Worm (Caenorhabditis elegans) whole organism, L4/young adult: Measurements from ENCODE around the gene R07A4.2.

Experiments used
- W03F9.2 ChIP-seq: fragments of 150-350 bp; optimal IDR thresholded peaks from 2 replicates; lab custom pipeline; 2014; ENCODE audit warnings: missing biosample characterization, missing genetic modification characterization
- dao-5 ChIP-seq: sonication (generic microtip); optimal IDR thresholded peaks from 2 replicates; lab custom pipeline; 2016; ENCODE audit warnings: missing genotype, missing genetic modification characterization, moderate library complexity, missing compliant biosample characterization
- him-1 ChIP-seq: sonication (generic microtip); optimal IDR thresholded peaks from 2 replicates; lab custom pipeline; 2016; ENCODE audit warnings: missing genotype, missing genetic modification reagents, missing genetic modification characterization, missing compliant biosample characterization

Gene R07A4.2

DNA sequence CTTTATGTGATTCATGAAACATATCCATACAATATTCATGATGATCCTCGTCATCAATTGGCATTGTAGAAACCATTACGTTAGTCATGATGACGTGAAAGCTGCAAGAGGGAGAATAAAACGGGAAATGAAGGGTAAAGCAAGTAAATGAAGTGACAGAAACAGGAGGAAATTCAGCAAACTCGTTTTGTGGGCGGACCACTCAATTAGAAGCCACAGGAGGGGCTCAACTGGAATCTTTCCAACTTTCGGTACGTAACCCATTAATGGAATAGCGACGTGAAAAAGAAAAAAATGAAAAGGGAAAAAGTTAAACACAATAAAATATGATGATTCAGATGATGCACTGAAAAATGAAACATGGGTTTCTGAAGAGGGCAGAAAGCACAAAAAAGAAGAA lies 29.3 kb downstream of the R07A4.2 start, which contains the start of gene T01C1.4:
Gene T01C1.4, minus strand, starts transcription at position 101 of the 400 bp plus-strand sequence.
- TF ChIP-seq W03F9.2 (tag; lab: Kevin White, UChicago) = no peak
- no peak for TF ChIP-seq dao-5 (tag; lab: Kevin White, UChicago)
- TF ChIP-seq him-1 (tag; lab: Kevin White, UChicago) = no peak

DNA sequence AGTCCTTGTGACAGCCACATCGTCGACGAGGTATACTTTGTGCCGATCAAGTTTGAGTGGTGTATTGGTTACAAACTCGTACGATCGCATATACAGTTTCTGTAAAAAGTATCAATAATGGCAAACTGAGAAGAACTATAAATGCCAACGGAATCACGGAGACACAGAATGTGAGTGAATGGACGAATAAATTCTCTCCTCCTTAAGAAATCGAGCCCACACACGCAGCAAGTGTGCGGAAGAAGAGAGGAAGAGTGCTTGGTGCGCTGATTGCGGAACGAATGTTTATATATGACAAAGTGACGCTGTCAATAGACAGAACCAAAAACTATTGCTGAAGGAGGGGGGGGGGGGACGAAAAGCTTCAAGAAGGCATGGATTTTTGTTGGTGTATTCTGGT lies 34.5 kb downstream of the R07A4.2 start, which contains the start of gene rhgf-1:
Gene rhgf-1, minus strand, starts transcription at position 101 of the 400 bp plus-strand sequence.
- TF ChIP-seq him-1 (tag; lab: Kevin White, UChicago) = no peak
- no peak for TF ChIP-seq W03F9.2 (tag; lab: Kevin White, UChicago)
- TF ChIP-seq dao-5 (tag; lab: Kevin White, UChicago) = no peak

DNA sequence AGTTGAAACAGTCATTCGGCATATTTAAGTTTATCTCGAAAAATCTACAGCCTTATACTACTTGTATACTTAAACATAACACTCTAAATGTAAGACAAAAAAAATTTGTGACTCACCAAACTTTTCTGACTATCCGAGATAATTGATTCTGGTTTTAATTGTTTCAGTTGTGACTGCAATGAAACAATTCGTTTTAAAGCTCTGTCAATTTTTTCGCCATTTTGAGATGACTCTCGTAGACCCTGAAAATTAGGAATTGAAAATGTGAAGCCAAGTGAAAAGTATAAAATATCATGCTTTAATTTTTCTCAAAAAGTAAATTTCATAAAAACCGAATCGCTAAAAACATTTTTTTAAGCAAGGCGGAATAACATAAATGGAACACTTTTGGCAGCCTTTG lies 42.0 kb downstream of the R07A4.2 start:
- TF ChIP-seq W03F9.2 (tag; lab: Kevin White, UChicago) = no peak
- TF ChIP-seq him-1 (tag; lab: Kevin White, UChicago) = no peak
- no peak for TF ChIP-seq dao-5 (tag; lab: Kevin White, UChicago)

DNA sequence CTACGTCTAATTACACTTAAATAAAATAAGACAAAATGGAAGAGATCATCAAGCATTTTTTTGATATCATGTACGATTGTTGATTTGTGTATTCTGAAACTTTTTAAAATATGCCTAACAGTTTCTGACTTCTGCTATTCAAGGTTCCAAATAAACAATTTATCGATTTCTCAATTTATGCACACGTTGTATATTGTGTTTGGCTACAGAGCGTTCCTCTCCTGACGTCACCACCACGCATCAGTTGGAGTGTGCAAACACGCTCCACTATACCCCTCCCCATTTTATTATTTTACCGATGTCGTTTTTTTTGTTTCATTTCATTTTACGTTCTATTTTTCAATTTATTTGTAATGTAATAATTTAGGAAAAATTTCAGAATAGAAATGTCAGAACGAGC lies 51.4 kb downstream of the R07A4.2 start, which contains the start of gene plpp-1.3:
Gene plpp-1.3, plus strand, starts transcription at position 380 of the 400 bp plus-strand sequence.
- TF ChIP-seq W03F9.2 (tag; lab: Kevin White, UChicago) = no peak
- no peak for TF ChIP-seq him-1 (tag; lab: Kevin White, UChicago)
- TF ChIP-seq dao-5 (tag; lab: Kevin White, UChicago) = no peak
